Worm (Caenorhabditis elegans) whole organism, mixed stage, embryonic: ENCODE results near the gene Y69A2AR.23.

Experiments
- ces-1 ChIP-seq: fragments of 150-350 bp; optimal IDR thresholded peaks from 2 replicates; lab custom pipeline; 2014; ENCODE audit warnings: missing biosample characterization, missing genetic modification reagents, missing genetic modification characterization
- elt-1 ChIP-seq: sonication (generic microtip); optimal IDR thresholded peaks from 2 replicates; lab custom pipeline; 2017; ENCODE audit warnings: missing genetic modification characterization, mild to moderate bottlenecking, missing compliant biosample characterization, antibody characterized with exemption, moderate library complexity, borderline replicate concordance; ENCODE audit not compliant: insufficient read depth
- elt-3 ChIP-seq: fragments of 150-350 bp; optimal IDR thresholded peaks from 2 replicates; lab custom pipeline; 2014; ENCODE audit warnings: missing biosample characterization, missing genetic modification characterization
- lsy-2 ChIP-seq: fragments of 150-350 bp; optimal IDR thresholded peaks from 2 replicates; lab custom pipeline; 2014; ENCODE audit warnings: missing biosample characterization, missing genetic modification characterization
- tbx-8 ChIP-seq: fragments of 200-800 bp; sonication (Bioruptor generic); optimal IDR thresholded peaks from 2 replicates; lab custom pipeline; 2018; ENCODE audit warnings: mild to moderate bottlenecking, missing genetic modification characterization, moderate library complexity, missing compliant biosample characterization
- unc-39 ChIP-seq: fragments of 150-350 bp; optimal IDR thresholded peaks from 2 replicates; lab custom pipeline; 2014; ENCODE audit warnings: missing biosample characterization, missing genetic modification characterization
- zip-8 ChIP-seq: fragments of 150-350 bp; optimal IDR thresholded peaks from 2 replicates; lab custom pipeline; 2014; ENCODE audit warnings: missing biosample characterization, missing genetic modification characterization

- TF ChIP-seq elt-3 (tag; lab: Kevin White, UChicago), result no peak
- no peak for TF ChIP-seq unc-39 (tag; lab: Kevin White, UChicago)
- TF ChIP-seq zip-8 (tag; lab: Kevin White, UChicago), result no peak
- TF ChIP-seq lsy-2, result no peak
- no peak for TF ChIP-seq ces-1 (GFP tag; lab: Kevin White, UChicago)
- no peak for TF ChIP-seq elt-1 (tag; lab: Kevin White, UChicago)
- no peak for TF ChIP-seq tbx-8 (GFP tag; lab: Kevin White, UChicago)
These were observed 1.9 kb downstream of the Y69A2AR.23 start for ce11 chrIV:2549542-2549941.
